Fruit fly (Drosophila melanogaster): ENCODE results near the gene salm.

The salm gene

DNA sequence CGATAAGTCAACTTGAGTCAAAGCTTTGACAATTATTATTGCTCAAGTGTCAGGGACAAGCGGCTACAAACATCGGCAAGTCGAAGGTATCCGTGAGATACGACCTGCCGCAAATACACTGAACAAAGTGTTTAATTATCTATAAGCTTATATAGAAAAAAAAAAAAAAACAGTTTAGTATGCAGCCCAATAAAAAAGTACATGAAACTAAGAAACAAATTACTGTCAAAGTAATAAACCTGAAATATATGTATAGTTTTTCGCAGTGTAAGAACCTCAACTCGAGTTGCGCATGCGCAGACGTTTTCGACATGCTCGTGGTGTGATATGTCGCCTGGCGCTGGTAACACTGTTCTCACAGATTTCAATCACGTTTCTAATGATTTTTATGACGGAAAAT, 27.9 kb downstream of the salm start (continued):
- no peak for TF ChIP-seq Hr38 (GFP tag; optimal IDR thresholded peaks at IDR 0.05)
- TF ChIP-seq svp (GFP tag): peak; percentile 40
- TF ChIP-seq CG8319 (GFP tag; optimal IDR thresholded peaks at IDR 0.05): no peak
- no peak for TF ChIP-seq net (GFP tag; optimal IDR thresholded peaks at IDR 0.05)
- no peak for TF ChIP-seq Blimp-1 (GFP tag; optimal IDR thresholded peaks at IDR 0.05)
- TF ChIP-seq Sox14 (GFP tag; optimal IDR thresholded peaks at IDR 0.05): no peak
- TF ChIP-seq CG6792 (GFP tag; optimal IDR thresholded peaks at IDR 0.05): no peak
- TF ChIP-seq OdsH (GFP tag; optimal IDR thresholded peaks at IDR 0.05): peak; percentile 30
- TF ChIP-seq cyc (GFP tag; optimal IDR thresholded peaks at IDR 0.05): no peak
- no peak for TF ChIP-seq CG1621 (tag; optimal IDR thresholded peaks at IDR 0.05)
- TF ChIP-seq CG31627 (GFP tag; optimal IDR thresholded peaks at IDR 0.05): peak; percentile 19
- TF ChIP-seq salr (GFP tag; optimal IDR thresholded peaks at IDR 0.05): peak in 1 of 2 experiments; percentile 39
- TF ChIP-seq CG6854 (GFP tag; optimal IDR thresholded peaks at IDR 0.05): no peak
- TF ChIP-seq eg (GFP tag; IDR thresholded peaks at IDR 0.05): peak; percentile 44; the same call in 1 of the 3 replicates
- no peak for TF ChIP-seq CG9139 (GFP tag; optimal IDR thresholded peaks at IDR 0.05)
- peak; percentile 50; the same call in 2 of the 3 replicates for TF ChIP-seq CG6163 (GFP tag; IDR thresholded peaks at IDR 0.05)
- TF ChIP-seq CG3919 (GFP tag; optimal IDR thresholded peaks at IDR 0.05): no peak
- no peak for TF ChIP-seq fd85E (GFP tag; optimal IDR thresholded peaks at IDR 0.05)
- no peak for TF ChIP-seq ss (GFP tag; optimal IDR thresholded peaks at IDR 0.05)
- no peak for TF ChIP-seq spab (GFP tag; optimal IDR thresholded peaks at IDR 0.05)
- TF ChIP-seq lz (GFP tag; optimal IDR thresholded peaks at IDR 0.05): peak; percentile 3
- no peak for TF ChIP-seq Lpt (GFP tag; optimal IDR thresholded peaks at IDR 0.05)
- TF ChIP-seq vri (GFP tag; optimal IDR thresholded peaks at IDR 0.05): no peak
- TF ChIP-seq fkh (GFP tag; optimal IDR thresholded peaks at IDR 0.05): no peak
- no peak for TF ChIP-seq CG4318 (GFP tag; optimal IDR thresholded peaks at IDR 0.05)
- no peak for TF ChIP-seq achi (GFP tag; optimal IDR thresholded peaks at IDR 0.05)
- no peak for TF ChIP-seq CG11294 (GFP tag; IDR thresholded peaks at IDR 0.05)

DNA sequence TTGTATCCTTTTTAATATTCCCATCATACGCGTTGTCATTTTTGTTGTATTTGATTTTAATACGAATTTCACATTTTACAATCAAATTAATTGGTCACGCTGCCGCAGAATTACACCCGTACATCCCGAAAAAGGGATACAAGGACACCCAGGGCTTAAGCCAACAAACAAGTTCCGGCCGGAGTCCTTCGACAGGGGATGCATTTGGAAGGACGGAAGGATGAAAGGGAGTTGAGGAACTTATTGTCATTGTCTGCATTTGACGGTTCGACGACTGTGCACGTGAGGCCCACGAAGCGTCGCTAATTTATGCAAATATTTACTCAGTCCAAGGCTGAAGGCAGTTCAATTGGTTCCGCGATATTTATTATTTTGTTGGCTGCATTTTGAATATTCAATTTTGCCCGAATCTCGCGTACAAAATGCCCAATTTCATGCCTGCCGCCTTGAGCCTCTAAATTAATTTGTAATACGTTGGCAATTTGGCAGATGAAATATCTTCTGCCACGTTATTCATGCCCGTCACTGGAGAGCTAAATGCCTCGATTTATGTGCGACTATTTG, 31.2 kb downstream of the salm start:
- TF ChIP-seq CG1621 (tag; optimal IDR thresholded peaks at IDR 0.05) (no peak), CG11294 (GFP tag; IDR thresholded peaks at IDR 0.05) (no peak), CG6792 (GFP tag; optimal IDR thresholded peaks at IDR 0.05) (no peak), CG8119 (GFP tag; IDR thresholded peaks at IDR 0.05) (no peak), Sox14 (GFP tag; optimal IDR thresholded peaks at IDR 0.05) (no peak), CG3032 (tag; optimal IDR thresholded peaks at IDR 0.05) (no peak), CG3919 (GFP tag; optimal IDR thresholded peaks at IDR 0.05) (no peak), acj6 (GFP tag; optimal IDR thresholded peaks at IDR 0.05) (no peak), CG8632 (GFP tag; optimal IDR thresholded peaks at IDR 0.05) (no peak)

DNA sequence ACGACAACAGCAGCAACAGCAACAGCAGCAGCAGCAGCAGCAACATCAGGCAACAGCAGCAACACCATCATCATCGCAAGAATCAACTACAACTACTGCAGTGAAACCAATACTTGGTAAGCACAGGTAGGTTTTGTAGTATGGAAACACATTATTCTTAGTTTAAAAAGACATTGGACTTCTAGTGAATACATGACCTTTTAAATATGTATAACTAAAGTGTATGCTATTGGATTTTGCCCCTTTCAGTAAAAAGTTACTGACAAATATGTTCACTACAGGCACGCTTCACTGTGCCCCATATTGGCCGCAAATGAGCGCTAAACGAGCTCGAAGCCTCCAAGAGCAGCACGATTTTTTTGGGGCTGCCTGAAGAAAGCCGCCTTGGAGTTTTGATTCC, 39.9 kb downstream of the salm start:
- no peak for TF ChIP-seq CG9139 (GFP tag; optimal IDR thresholded peaks at IDR 0.05)
- peak; percentile 40 for TF ChIP-seq CG6792 (GFP tag; optimal IDR thresholded peaks at IDR 0.05)
- peak; percentile 66 for TF ChIP-seq Eip78C (GFP tag)
- TF ChIP-seq CG8319 (GFP tag; optimal IDR thresholded peaks at IDR 0.05): no peak
- no peak for TF ChIP-seq CG15336 (GFP tag; IDR thresholded peaks at IDR 0.05)
- TF ChIP-seq CG4318 (GFP tag; optimal IDR thresholded peaks at IDR 0.05): no peak
- peak; percentile 35 for TF ChIP-seq OdsH (GFP tag; optimal IDR thresholded peaks at IDR 0.05)
- peak; percentile 38 for TF ChIP-seq Met (GFP tag; optimal IDR thresholded peaks at IDR 0.05)
- no peak for TF ChIP-seq CG6276 (GFP tag; optimal IDR thresholded peaks at IDR 0.05)
- TF ChIP-seq CG8119 (GFP tag; IDR thresholded peaks at IDR 0.05): 0 out of 3 replicates have a peak, but pooled peaks have one; percentile 30
- TF ChIP-seq vri (GFP tag; optimal IDR thresholded peaks at IDR 0.05): peak; percentile 30
- peak; percentile 54 for TF ChIP-seq Hr39 (GFP tag; optimal IDR thresholded peaks at IDR 0.05)
- TF ChIP-seq CG1621 (tag; optimal IDR thresholded peaks at IDR 0.05): no peak
- no peak for TF ChIP-seq CG16779 (tag; optimal IDR thresholded peaks at IDR 0.05)
- TF ChIP-seq Ets21C (GFP tag; optimal IDR thresholded peaks at IDR 0.05): peak; percentile 18
- peak; percentile 46 for TF ChIP-seq CG32006 (GFP tag; optimal IDR thresholded peaks at IDR 0.05)
- no peak for TF ChIP-seq CG6163 (GFP tag; IDR thresholded peaks at IDR 0.05)
- peak; percentile 7 for TF ChIP-seq CG3919 (GFP tag; optimal IDR thresholded peaks at IDR 0.05)
- peak; percentile 63 for TF ChIP-seq esn (GFP tag; optimal IDR thresholded peaks at IDR 0.05)
- TF ChIP-seq lz (GFP tag; optimal IDR thresholded peaks at IDR 0.05): peak; percentile 34
- no peak for TF ChIP-seq net (GFP tag; optimal IDR thresholded peaks at IDR 0.05)
- TF ChIP-seq CG10631 (GFP tag; optimal IDR thresholded peaks at IDR 0.05): peak; percentile 29
- TF ChIP-seq svp (GFP tag): peak; percentile 25
- peak; percentile 53 for TF ChIP-seq acj6 (GFP tag; optimal IDR thresholded peaks at IDR 0.05)
- peak; percentile 31 for TF ChIP-seq CG34406 (GFP tag; optimal IDR thresholded peaks at IDR 0.05)
- TF ChIP-seq Sox14 (GFP tag; optimal IDR thresholded peaks at IDR 0.05): peak; percentile 15
- TF ChIP-seq CG8632 (GFP tag; optimal IDR thresholded peaks at IDR 0.05): peak; percentile 15
- TF ChIP-seq CG31627 (GFP tag; optimal IDR thresholded peaks at IDR 0.05): peak; percentile 50
- TF ChIP-seq pdm3 (GFP tag; optimal IDR thresholded peaks at IDR 0.05): peak; percentile 25
- no peak for TF ChIP-seq CG10669 (GFP tag; optimal IDR thresholded peaks at IDR 0.05)
- TF ChIP-seq Lpt (GFP tag; optimal IDR thresholded peaks at IDR 0.05): no peak
- TF ChIP-seq cyc (GFP tag; optimal IDR thresholded peaks at IDR 0.05): no peak
- TF ChIP-seq Smox (GFP tag; optimal IDR thresholded peaks at IDR 0.05): peak; percentile 57
- TF ChIP-seq salr (GFP tag; optimal IDR thresholded peaks at IDR 0.05): peak in 1 of 2 experiments; percentile 3
